Worm (Caenorhabditis elegans): ENCODE results near the gene irg-2.

DNA sequence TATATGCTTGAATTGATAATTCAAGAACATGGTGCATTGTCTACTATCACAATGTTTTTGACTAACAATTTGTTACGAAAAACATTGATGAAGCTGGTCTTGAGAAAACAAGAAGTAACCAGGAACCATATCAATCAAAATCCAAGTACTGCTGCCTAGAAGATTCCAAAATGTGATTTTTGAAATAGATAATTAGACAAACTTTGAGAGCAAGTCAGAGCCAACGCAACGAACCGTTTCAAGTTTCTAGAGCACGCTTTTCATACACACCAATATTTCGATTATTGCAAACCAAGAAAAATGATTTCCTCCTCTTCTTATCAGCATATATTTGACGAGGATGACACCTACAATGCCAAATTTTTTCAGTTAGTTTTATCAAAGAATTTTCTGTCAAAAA, 25.2 kb upstream of the irg-2 start, which contains the start of gene srw-89:
- TF ChIP-seq pha-4 (tag; optimal IDR thresholded peaks at IDR 0.05) (no peak), snpc-4 (tag; optimal IDR thresholded peaks at IDR 0.05) (no peak), lsy-2 (tag; optimal IDR thresholded peaks at IDR 0.05) (no peak), ceh-43 (GFP tag; optimal IDR thresholded peaks at IDR 0.05) (no peak), mep-1 (tag; optimal IDR thresholded peaks at IDR 0.05) (no peak), unc-62 (GFP tag; optimal IDR thresholded peaks at IDR 0.05) (no peak), M03D4.4 (tag; optimal IDR thresholded peaks at IDR 0.05) (no peak), unc-120 (tag; optimal IDR thresholded peaks at IDR 0.05; ENCODE audit: poor library complexity, severe bottlenecking) (no peak), elt-3 (tag; optimal IDR thresholded peaks at IDR 0.05) (no peak), mab-5 (tag; optimal IDR thresholded peaks at IDR 0.05) (no peak)
